Fruit fly (Drosophila melanogaster) whole organism: Measurements from ENCODE around the gene CG12725.

Source experiments
- CG8478 ChIP-seq: fragments of >200 bp; optimal IDR thresholded peaks from 2 replicates; lab custom pipeline; 2018; ENCODE audit warnings: inconsistent platforms
- Dll ChIP-seq: fragments of >200 bp; optimal IDR thresholded peaks from 2 replicates; lab custom pipeline; 2017
- EcR ChIP-seq, 2 experiments: fragments of >200 bp; optimal IDR thresholded peaks; 2 replicates each; lab custom pipeline; 2017; ENCODE audit warnings: missing biosample characterization in 2 of 2, missing genetic modification characterization in 2 of 2, missing genetic modification reagents in 2 of 2
- pan ChIP-seq: fragments of >200 bp; optimal IDR thresholded peaks from 2 replicates; lab custom pipeline; 2017
- psq ChIP-seq: fragments of >200 bp; optimal IDR thresholded peaks from 2 replicates; lab custom pipeline; 2017
- usp ChIP-seq: fragments of >200 bp; optimal IDR thresholded peaks from 2 replicates; lab custom pipeline; 2017; ENCODE audit warnings: missing biosample characterization, missing genetic modification characterization, mixed read lengths

The CG12725 gene

dm6 chrX:13373239-13374153 is 29.2 kb downstream of the CG12725 start:
- TF ChIP-seq pan (no peak), psq (lab: Kevin White, UChicago) (no peak), usp (GFP tag; lab: Kevin White, UChicago) (no peak), CG8478 (lab: Kevin White, UChicago) (no peak), EcR (GFP tag; optimal IDR thresholded peaks at IDR 0.05; lab: Kevin White, UChicago) (no peak), Dll (lab: Kevin White, UChicago) (no peak)

DNA sequence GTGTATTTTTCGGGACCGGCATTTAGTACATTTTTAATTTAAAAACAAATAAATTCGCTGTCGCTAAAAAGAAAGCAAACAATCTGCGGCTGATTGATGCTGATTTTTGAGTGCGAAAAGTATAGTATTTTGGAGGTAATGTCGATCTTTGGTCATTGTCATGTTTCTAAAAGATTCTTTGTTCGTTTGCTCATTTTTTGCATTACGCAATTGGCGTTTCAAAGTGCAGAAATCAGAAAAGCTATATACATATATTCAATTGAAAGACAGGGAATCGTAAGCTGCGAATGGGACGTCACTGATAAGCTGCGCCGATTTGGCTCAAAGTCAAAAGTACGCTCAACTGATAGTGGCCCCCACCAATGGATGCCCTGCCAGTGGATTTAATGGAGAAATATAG is 30.2 kb downstream of the CG12725 start:
- TF ChIP-seq psq (lab: Kevin White, UChicago) (no peak), Dll (lab: Kevin White, UChicago) (no peak)

DNA sequence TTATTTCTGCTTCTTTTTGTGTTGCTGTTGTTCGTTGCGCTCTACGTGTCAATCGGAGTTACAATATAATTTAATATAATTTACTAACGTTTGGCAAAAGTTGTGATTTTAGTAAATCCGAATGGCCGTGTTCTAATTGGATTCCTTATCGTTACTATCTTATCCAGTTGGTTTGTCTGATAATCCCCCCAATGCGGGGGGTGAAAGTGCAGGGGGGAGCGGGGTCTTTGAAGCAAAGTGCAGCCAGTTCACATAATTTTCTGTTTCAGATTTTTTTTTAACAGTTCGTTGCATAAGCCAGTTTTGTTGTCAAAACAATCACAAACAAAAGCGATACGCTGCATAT is 31.0 kb downstream of the CG12725 start:
- TF ChIP-seq psq (lab: Kevin White, UChicago) (no peak), EcR (GFP tag; optimal IDR thresholded peaks at IDR 0.05; lab: Kevin White, UChicago) (no peak), Dll (lab: Kevin White, UChicago) (no peak), CG8478 (lab: Kevin White, UChicago) (no peak), usp (GFP tag; lab: Kevin White, UChicago) (no peak), pan (no peak)

DNA sequence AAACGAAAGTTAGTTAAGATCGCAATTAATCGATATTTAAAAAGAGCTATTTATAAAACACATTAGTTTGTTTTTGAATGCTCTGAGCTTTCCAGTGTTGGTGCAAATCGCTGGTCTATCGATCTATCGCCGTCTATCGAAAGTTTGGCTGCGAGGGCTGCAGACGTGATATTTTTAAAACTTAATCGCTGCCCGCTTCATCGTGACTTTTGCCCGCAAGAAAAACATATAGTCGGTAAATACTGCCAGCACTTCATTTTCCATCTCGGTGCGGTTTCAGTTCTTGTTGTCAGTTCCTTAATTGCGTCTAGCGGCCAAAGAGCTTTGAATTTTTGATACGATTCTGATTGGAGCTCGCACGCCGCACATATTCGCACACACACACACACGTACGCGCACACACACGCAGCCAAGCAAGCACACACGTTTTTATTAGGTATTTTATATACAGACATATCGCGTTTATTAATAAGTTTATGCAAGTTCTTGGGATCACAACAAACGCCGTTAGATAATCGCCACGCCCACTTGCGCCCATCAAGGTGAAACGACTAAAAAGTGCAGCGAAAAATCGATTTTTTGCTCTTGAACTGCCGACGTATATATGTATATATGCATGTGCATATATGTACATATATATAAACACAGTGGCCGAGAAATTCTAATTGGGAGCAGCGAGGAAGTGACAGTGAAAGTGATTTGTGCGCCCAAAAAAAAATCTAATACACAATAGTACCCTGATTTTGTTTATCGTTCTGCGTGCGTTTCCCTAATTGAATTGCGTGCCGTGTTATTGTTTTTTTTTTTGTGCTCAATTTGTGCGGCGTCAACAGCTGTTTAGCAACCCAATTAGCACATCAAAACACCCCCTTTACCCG is 31.6 kb downstream of the CG12725 start:
- no peak for TF ChIP-seq usp (GFP tag; lab: Kevin White, UChicago)
- TF ChIP-seq EcR (GFP tag; optimal IDR thresholded peaks at IDR 0.05; lab: Kevin White, UChicago): no peak
- TF ChIP-seq psq (lab: Kevin White, UChicago): no peak
- no peak for TF ChIP-seq pan
- no peak for TF ChIP-seq Dll (lab: Kevin White, UChicago)
- no peak for TF ChIP-seq CG8478 (lab: Kevin White, UChicago)

DNA sequence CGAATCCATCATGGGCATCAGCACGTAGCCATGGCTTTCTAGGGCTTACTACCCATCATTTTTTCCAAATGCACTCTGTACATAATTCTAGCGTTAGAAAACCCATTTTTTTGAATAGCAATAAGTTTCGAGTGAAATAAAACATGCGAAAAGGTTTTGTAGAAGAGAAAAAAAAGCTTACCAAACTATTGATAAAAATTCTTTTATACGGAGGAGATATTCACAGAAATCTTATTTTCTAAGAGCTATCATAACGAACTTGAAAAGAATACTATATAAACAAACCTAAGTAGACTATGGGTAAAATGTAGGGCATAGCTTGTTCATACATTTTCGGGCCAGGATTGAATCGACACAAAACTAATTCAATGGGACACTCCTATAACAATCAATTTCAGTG is 32.4 kb downstream of the CG12725 start, which contains the start of gene CG1640:
TSS of gene CG1640 (plus strand) at position 301 of the 400 bp plus-strand sequence.
- TF ChIP-seq usp (GFP tag; lab: Kevin White, UChicago) (no peak), CG8478 (lab: Kevin White, UChicago) (no peak), EcR (GFP tag; optimal IDR thresholded peaks at IDR 0.05; lab: Kevin White, UChicago) (no peak), Dll (lab: Kevin White, UChicago) (no peak), psq (lab: Kevin White, UChicago) (no peak), pan (no peak)

dm6 chrX:13369438-13369837 is 33.2 kb downstream of the CG12725 start:
- TF ChIP-seq CG8478 (lab: Kevin White, UChicago) (no peak), psq (lab: Kevin White, UChicago) (no peak), Dll (lab: Kevin White, UChicago) (no peak), EcR (GFP tag; optimal IDR thresholded peaks at IDR 0.05; lab: Kevin White, UChicago) (no peak)

dm6 chrX:13368149-13368548 is 34.5 kb downstream of the CG12725 start, which contains the start of gene dmrt11E:
TSS of gene dmrt11E (plus strand) at chrX:13368191.
- TF ChIP-seq usp (GFP tag; lab: Kevin White, UChicago) (no peak), pan (no peak), psq (lab: Kevin White, UChicago) (no peak), EcR (GFP tag; optimal IDR thresholded peaks at IDR 0.05; lab: Kevin White, UChicago) (no peak), Dll (lab: Kevin White, UChicago) (no peak)

- no peak for TF ChIP-seq usp (GFP tag; lab: Kevin White, UChicago)
- TF ChIP-seq pan: no peak
- TF ChIP-seq EcR (GFP tag; optimal IDR thresholded peaks at IDR 0.05; lab: Kevin White, UChicago): no peak
- TF ChIP-seq Dll (lab: Kevin White, UChicago): no peak
- no peak for TF ChIP-seq psq (lab: Kevin White, UChicago)
- no peak for TF ChIP-seq CG8478 (lab: Kevin White, UChicago)
Measured at dm6 chrX:13358948-13359347, 43.7 kb downstream of the CG12725 start, which contains the start of gene Syt12. TSS of gene Syt12 (plus strand) at chrX:13359248.

DNA sequence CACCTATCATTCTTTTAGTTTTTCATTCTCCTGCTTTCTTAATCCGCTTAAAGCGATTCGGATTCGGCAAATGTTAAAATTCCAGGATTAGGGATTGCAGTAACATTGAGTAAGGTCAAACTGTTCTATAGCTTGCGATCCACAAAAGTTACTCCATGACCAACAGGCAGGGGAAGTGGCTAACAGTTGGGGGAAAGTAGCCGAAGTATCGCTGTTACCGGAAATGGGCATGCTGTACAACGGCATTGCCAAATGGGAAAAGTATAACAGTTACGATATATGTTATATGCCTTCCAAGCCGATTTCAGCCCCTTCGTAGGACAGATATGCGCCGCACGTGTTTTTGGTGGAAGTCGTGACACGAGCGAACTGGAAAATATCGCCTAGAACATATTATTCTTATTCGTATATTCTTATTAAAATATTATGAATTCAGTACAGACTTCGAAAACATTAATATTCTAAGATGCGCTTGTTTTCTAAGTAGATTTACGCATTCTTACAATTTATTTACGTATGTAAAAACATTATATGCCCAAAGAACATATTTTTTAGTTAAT is 44.3 kb downstream of the CG12725 start:
- no peak for TF ChIP-seq usp (GFP tag; lab: Kevin White, UChicago)
- no peak for TF ChIP-seq EcR (GFP tag; optimal IDR thresholded peaks at IDR 0.05; lab: Kevin White, UChicago)
- no peak for TF ChIP-seq pan
- no peak for TF ChIP-seq CG8478 (lab: Kevin White, UChicago)
- TF ChIP-seq psq (lab: Kevin White, UChicago): no peak
- no peak for TF ChIP-seq Dll (lab: Kevin White, UChicago)
